Fruit fly (Drosophila melanogaster): Measurements from ENCODE around the gene ds.
A peak's percentile ranks its signal among the peaks of the same experiment; 100 is the strongest.

ds gene

dm6 chr2L:609497-609896 lies 105.3 kb downstream of the ds start:
- no peak for TF ChIP-seq Snoo (tag; optimal IDR thresholded peaks at IDR 0.05)
- TF ChIP-seq CG8301 (tag; optimal IDR thresholded peaks at IDR 0.05): peak; percentile 63
- TF ChIP-seq CG17806 (tag; optimal IDR thresholded peaks at IDR 0.05): peak; percentile 75
- peak; percentile 68 for TF ChIP-seq Pif1A (GFP tag; optimal IDR thresholded peaks at IDR 0.05)
- no peak for TF ChIP-seq CG32121 (GFP tag; IDR thresholded peaks at IDR 0.05)
- peak; percentile 31; the same call in 1 of the 2 replicates for TF ChIP-seq Ets98B (GFP tag; IDR thresholded peaks at IDR 0.05)
- TF ChIP-seq EcR (GFP tag; optimal IDR thresholded peaks at IDR 0.05): no peak
- TF ChIP-seq rn (GFP tag; IDR thresholded peaks at IDR 0.05): no peak
- no peak for TF ChIP-seq CG13204 (GFP tag; optimal IDR thresholded peaks at IDR 0.05)
- peak; percentile 60; the same call in 1 of the 3 replicates for TF ChIP-seq CG4496 (GFP tag; IDR thresholded peaks at IDR 0.05)
- no peak for TF ChIP-seq D1 (tag; optimal IDR thresholded peaks at IDR 0.05)
- TF ChIP-seq CG12605 (GFP tag; IDR thresholded peaks at IDR 0.05): peak; percentile 19; the same call in 1 of the 2 replicates
- TF ChIP-seq CG10348 (GFP tag; IDR thresholded peaks at IDR 0.05): no peak
- TF ChIP-seq CG14655 (GFP tag; optimal IDR thresholded peaks at IDR 0.05): peak; percentile 70
- peak; percentile 76 for TF ChIP-seq CG8159 (tag; optimal IDR thresholded peaks at IDR 0.05)
- peak; percentile 33 for TF ChIP-seq gl (tag; optimal IDR thresholded peaks at IDR 0.05)
- TF ChIP-seq CG15710 (tag; optimal IDR thresholded peaks at IDR 0.05): peak; percentile 68
- TF ChIP-seq Pif1B (GFP tag; optimal IDR thresholded peaks at IDR 0.05): peak; percentile 70
- TF ChIP-seq CG34367 (tag; optimal IDR thresholded peaks at IDR 0.05): peak; percentile 72
- peak; percentile 76 for TF ChIP-seq CG9948 (tag; optimal IDR thresholded peaks at IDR 0.05)
- peak; percentile 61 for TF ChIP-seq fd96Ca (GFP tag; IDR thresholded peaks at IDR 0.05)

DNA sequence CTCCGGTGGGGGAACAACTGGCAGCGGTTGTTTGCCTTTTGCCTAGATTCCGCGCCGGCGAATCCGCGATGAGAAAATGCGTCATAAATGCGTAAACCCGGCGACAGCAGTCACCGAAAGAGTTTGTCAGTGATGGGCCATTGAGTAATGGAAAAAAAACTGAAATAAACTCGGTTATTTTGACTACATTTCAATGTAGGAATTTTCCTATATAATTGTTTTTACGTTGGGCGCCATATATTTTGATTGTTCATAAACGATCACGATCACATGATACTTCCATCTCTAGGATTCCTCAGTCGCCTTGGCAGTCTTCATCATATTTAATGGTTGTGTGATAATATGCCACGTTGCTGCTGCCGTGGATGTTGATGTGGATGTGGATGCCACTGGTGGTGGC lies 106.6 kb downstream of the ds start:
- TF ChIP-seq CG10348 (GFP tag; IDR thresholded peaks at IDR 0.05): no peak
- peak; percentile 84 for TF ChIP-seq CG14655 (GFP tag; optimal IDR thresholded peaks at IDR 0.05)
- no peak for TF ChIP-seq EcR (GFP tag; optimal IDR thresholded peaks at IDR 0.05)
- no peak for TF ChIP-seq rn (GFP tag; IDR thresholded peaks at IDR 0.05)
- peak; percentile 75 for TF ChIP-seq CG17806 (tag; optimal IDR thresholded peaks at IDR 0.05)
- peak; percentile 60 for TF ChIP-seq Pif1B (GFP tag; optimal IDR thresholded peaks at IDR 0.05)
- peak; percentile 79 for TF ChIP-seq CG34367 (tag; optimal IDR thresholded peaks at IDR 0.05)
- TF ChIP-seq CG12605 (GFP tag; IDR thresholded peaks at IDR 0.05): peak; percentile 59
- TF ChIP-seq CG13204 (GFP tag; optimal IDR thresholded peaks at IDR 0.05): peak; percentile 59
- peak; percentile 72 for TF ChIP-seq CG8159 (tag; optimal IDR thresholded peaks at IDR 0.05)
- peak; percentile 80 for TF ChIP-seq CG8301 (tag; optimal IDR thresholded peaks at IDR 0.05)
- no peak for TF ChIP-seq D1 (tag; optimal IDR thresholded peaks at IDR 0.05)
- peak; percentile 71 for TF ChIP-seq Ets98B (GFP tag; IDR thresholded peaks at IDR 0.05)
- TF ChIP-seq Pif1A (GFP tag; optimal IDR thresholded peaks at IDR 0.05): peak; percentile 69
- no peak for TF ChIP-seq Snoo (tag; optimal IDR thresholded peaks at IDR 0.05)
- peak; percentile 81 for TF ChIP-seq CG15710 (tag; optimal IDR thresholded peaks at IDR 0.05)
- TF ChIP-seq gl (tag; optimal IDR thresholded peaks at IDR 0.05): peak; percentile 32
- peak; percentile 79 for TF ChIP-seq fd96Ca (GFP tag; IDR thresholded peaks at IDR 0.05)
- TF ChIP-seq CG9948 (tag; optimal IDR thresholded peaks at IDR 0.05): peak; percentile 74
- TF ChIP-seq CG4496 (GFP tag; IDR thresholded peaks at IDR 0.05): peak; percentile 82
- TF ChIP-seq CG32121 (GFP tag; IDR thresholded peaks at IDR 0.05): peak; percentile 52; the same call in 1 of the 2 replicates

dm6 chr2L:606952-607351 lies 107.8 kb downstream of the ds start:
- TF ChIP-seq gl (tag; optimal IDR thresholded peaks at IDR 0.05) (no peak), CG34367 (tag; optimal IDR thresholded peaks at IDR 0.05) (peak; percentile 35), CG8301 (tag; optimal IDR thresholded peaks at IDR 0.05) (peak; percentile 24), CG4496 (GFP tag; IDR thresholded peaks at IDR 0.05) (no peak), CG8159 (tag; optimal IDR thresholded peaks at IDR 0.05) (peak; percentile 41), EcR (GFP tag; optimal IDR thresholded peaks at IDR 0.05) (no peak), Pif1B (GFP tag; optimal IDR thresholded peaks at IDR 0.05) (peak; percentile 19), CG17806 (tag; optimal IDR thresholded peaks at IDR 0.05) (peak; percentile 50), CG9948 (tag; optimal IDR thresholded peaks at IDR 0.05) (peak; percentile 38), D1 (tag; optimal IDR thresholded peaks at IDR 0.05) (no peak), Pif1A (GFP tag; optimal IDR thresholded peaks at IDR 0.05) (peak; percentile 45), Snoo (tag; optimal IDR thresholded peaks at IDR 0.05) (no peak), Ets98B (GFP tag; IDR thresholded peaks at IDR 0.05) (no peak), CG10348 (GFP tag; IDR thresholded peaks at IDR 0.05) (no peak), CG12605 (GFP tag; IDR thresholded peaks at IDR 0.05) (no peak), CG15710 (tag; optimal IDR thresholded peaks at IDR 0.05) (peak; percentile 25), CG13204 (GFP tag; optimal IDR thresholded peaks at IDR 0.05) (no peak), fd96Ca (GFP tag; IDR thresholded peaks at IDR 0.05) (no peak), CG14655 (GFP tag; optimal IDR thresholded peaks at IDR 0.05) (peak; percentile 50)

dm6 chr2L:606165-606564 lies 108.6 kb downstream of the ds start:
- TF ChIP-seq Ets98B (GFP tag; IDR thresholded peaks at IDR 0.05) (peak; percentile 92), CG10348 (GFP tag; IDR thresholded peaks at IDR 0.05) (peak; percentile 54; the same call in 1 of the 2 replicates), EcR (GFP tag; optimal IDR thresholded peaks at IDR 0.05) (no peak), Pif1A (GFP tag; optimal IDR thresholded peaks at IDR 0.05) (peak; percentile 73), CG8159 (tag; optimal IDR thresholded peaks at IDR 0.05) (peak; percentile 71), CG8301 (tag; optimal IDR thresholded peaks at IDR 0.05) (peak; percentile 89), rn (GFP tag; IDR thresholded peaks at IDR 0.05) (peak; percentile 72), CG14655 (GFP tag; optimal IDR thresholded peaks at IDR 0.05) (peak; percentile 88), CG15710 (tag; optimal IDR thresholded peaks at IDR 0.05) (peak; percentile 75), gl (tag; optimal IDR thresholded peaks at IDR 0.05) (no peak), CG4496 (GFP tag; IDR thresholded peaks at IDR 0.05) (peak; percentile 93), CG12605 (GFP tag; IDR thresholded peaks at IDR 0.05) (peak; percentile 87), D1 (tag; optimal IDR thresholded peaks at IDR 0.05) (no peak), CG34367 (tag; optimal IDR thresholded peaks at IDR 0.05) (peak; percentile 34), CG9948 (tag; optimal IDR thresholded peaks at IDR 0.05) (peak; percentile 72), Snoo (tag; optimal IDR thresholded peaks at IDR 0.05) (peak; percentile 38), CG13204 (GFP tag; optimal IDR thresholded peaks at IDR 0.05) (no peak), CG32121 (GFP tag; IDR thresholded peaks at IDR 0.05) (peak; percentile 92), fd96Ca (GFP tag; IDR thresholded peaks at IDR 0.05) (peak; percentile 93), Pif1B (GFP tag; optimal IDR thresholded peaks at IDR 0.05) (peak; percentile 72), CG17806 (tag; optimal IDR thresholded peaks at IDR 0.05) (peak; percentile 74)

- TF ChIP-seq CG4496 (GFP tag; IDR thresholded peaks at IDR 0.05) (peak; percentile 89), rn (GFP tag; IDR thresholded peaks at IDR 0.05) (no peak), CG32121 (GFP tag; IDR thresholded peaks at IDR 0.05) (peak; percentile 85), D1 (tag; optimal IDR thresholded peaks at IDR 0.05) (no peak), CG13204 (GFP tag; optimal IDR thresholded peaks at IDR 0.05) (no peak), EcR (GFP tag; optimal IDR thresholded peaks at IDR 0.05) (no peak), CG10348 (GFP tag; IDR thresholded peaks at IDR 0.05) (0 out of 2 replicates have a peak, but pooled peaks have one; percentile 33), Pif1B (GFP tag; optimal IDR thresholded peaks at IDR 0.05) (peak; percentile 1), CG9948 (tag; optimal IDR thresholded peaks at IDR 0.05) (no peak), CG8159 (tag; optimal IDR thresholded peaks at IDR 0.05) (no peak), CG15710 (tag; optimal IDR thresholded peaks at IDR 0.05) (no peak), CG14655 (GFP tag; optimal IDR thresholded peaks at IDR 0.05) (peak; percentile 69), CG8301 (tag; optimal IDR thresholded peaks at IDR 0.05) (peak; percentile 73), gl (tag; optimal IDR thresholded peaks at IDR 0.05) (no peak), fd96Ca (GFP tag; IDR thresholded peaks at IDR 0.05) (peak; percentile 86), CG17806 (tag; optimal IDR thresholded peaks at IDR 0.05) (peak; percentile 41), CG12605 (GFP tag; IDR thresholded peaks at IDR 0.05) (peak; percentile 51; the same call in 1 of the 2 replicates), Pif1A (GFP tag; optimal IDR thresholded peaks at IDR 0.05) (peak; percentile 23), CG34367 (tag; optimal IDR thresholded peaks at IDR 0.05) (no peak), Snoo (tag; optimal IDR thresholded peaks at IDR 0.05) (no peak), Ets98B (GFP tag; IDR thresholded peaks at IDR 0.05) (peak; percentile 87)
These were observed 110.7 kb downstream of the ds start for dm6 chr2L:604060-604459.

Data from whole organism, pupa.